Worm (Caenorhabditis elegans): ENCODE measurements around the gene bcat-1.
A peak's percentile ranks its signal among the peaks of the same experiment; 100 is the strongest.

bcat-1 gene

ce11 chrX:12873688-12874364 lies 3.5 kb upstream of the bcat-1 start:
- no peak for TF ChIP-seq ztf-22 (GFP tag; optimal IDR thresholded peaks at IDR 0.05)
- TF ChIP-seq hmg-20 (GFP tag; IDR thresholded peaks at IDR 0.05), result no peak
- TF ChIP-seq tbp1 (GFP tag; optimal IDR thresholded peaks at IDR 0.05), result peak; percentile 1
- peak; percentile 4 for TF ChIP-seq attf-5 (GFP tag; optimal IDR thresholded peaks at IDR 0.05)
- no peak for TF ChIP-seq hsf-1 (GFP tag; IDR thresholded peaks at IDR 0.05)
- no peak for TF ChIP-seq akir-1 (GFP tag; optimal IDR thresholded peaks at IDR 0.05)
- no peak for TF ChIP-seq mel-28 (tag; optimal IDR thresholded peaks at IDR 0.05; ENCODE audit: borderline replicate concordance)
- peak; percentile 72 for TF ChIP-seq nhr-80 (tag; optimal IDR thresholded peaks at IDR 0.05)
- TF ChIP-seq cebp-1 (GFP tag; IDR thresholded peaks at IDR 0.05), result no peak
- TF ChIP-seq cebp-1 (tag; optimal IDR thresholded peaks at IDR 0.05), result peak; percentile 49
- no peak for TF ChIP-seq ztf-6 (GFP tag; IDR thresholded peaks at IDR 0.05)
- TF ChIP-seq zim-3 (tag; optimal IDR thresholded peaks at IDR 0.05), result no peak
- TF ChIP-seq ztf-26 (tag; optimal IDR thresholded peaks at IDR 0.05), result no peak
- TF ChIP-seq nfya-1 (tag; optimal IDR thresholded peaks at IDR 0.05; ENCODE audit: borderline replicate concordance, insufficient read depth), result no peak
- TF ChIP-seq C06A6.2 (GFP tag; conservative IDR thresholded peaks at IDR 0.05), result 0 out of 2 replicates have a peak, but pooled peaks have one; percentile 47
- no peak for TF ChIP-seq nfyb-1 (GFP tag; IDR thresholded peaks at IDR 0.05)
- no peak for TF ChIP-seq pha-4 (tag; optimal IDR thresholded peaks at IDR 0.05)
- peak in 1 of 3 experiments; percentile 25 for TF ChIP-seq lin-35 (GFP tag; optimal IDR thresholded peaks at IDR 0.05)
- TF ChIP-seq xnd-1 (tag; optimal IDR thresholded peaks at IDR 0.05), result no peak

ce11 chrX:12874798-12875342 lies 2.4 kb upstream of the bcat-1 start:
- TF ChIP-seq nhr-80 (tag; optimal IDR thresholded peaks at IDR 0.05) (peak; percentile 53), F55B11.4 (tag; optimal IDR thresholded peaks at IDR 0.05; ENCODE audit: borderline replicate concordance, insufficient read depth) (no peak), let-526 (GFP tag; IDR thresholded peaks at IDR 0.05) (no peak)

- no peak for TF ChIP-seq fkh-3 (tag; optimal IDR thresholded peaks at IDR 0.05)
- TF ChIP-seq ekl-4 (GFP tag; IDR thresholded peaks at IDR 0.05), result 0 out of 2 replicates have a peak, but pooled peaks have one; percentile 11
- TF ChIP-seq cebp-1 (GFP tag; IDR thresholded peaks at IDR 0.05), result peak; percentile 52; the same call in 1 of the 2 replicates
- peak; percentile 60 for TF ChIP-seq cebp-1 (tag; optimal IDR thresholded peaks at IDR 0.05)
These were observed 1.6 kb upstream of the bcat-1 start for ce11 chrX:12875649-12876048.

ce11 chrX:12877930-12878329 lies 650 bp downstream of the bcat-1 start:
- TF ChIP-seq attf-5 (GFP tag; optimal IDR thresholded peaks at IDR 0.05) (no peak), nhr-80 (tag; optimal IDR thresholded peaks at IDR 0.05) (peak; percentile 25), nfyb-1 (GFP tag; IDR thresholded peaks at IDR 0.05) (0 out of 2 replicates have a peak, but pooled peaks have one; percentile 4), chd-7 (tag; optimal IDR thresholded peaks at IDR 0.05) (no peak), F23B12.7 (tag; optimal IDR thresholded peaks at IDR 0.05; ENCODE audit: insufficient read depth) (no peak), C06A6.2 (GFP tag; conservative IDR thresholded peaks at IDR 0.05) (peak; percentile 35; the same call in 1 of the 2 replicates), ztf-22 (GFP tag; optimal IDR thresholded peaks at IDR 0.05) (no peak), ztf-26 (tag; optimal IDR thresholded peaks at IDR 0.05) (peak; percentile 23), zim-3 (tag; optimal IDR thresholded peaks at IDR 0.05) (no peak), B0336.3 (GFP tag; IDR thresholded peaks at IDR 0.05) (no peak), lir-1 (GFP tag; conservative IDR thresholded peaks at IDR 0.05) (no peak), F39B2.1 (GFP tag; IDR thresholded peaks at IDR 0.05) (no peak)

ce11 chrX:12881174-12881573 lies 3.9 kb downstream of the bcat-1 start:
- TF ChIP-seq mcd-1 (GFP tag; IDR thresholded peaks at IDR 0.05) (no peak), ztf-18 (tag; optimal IDR thresholded peaks at IDR 0.05) (no peak), zim-3 (tag; optimal IDR thresholded peaks at IDR 0.05) (no peak)

Measured in whole organism, young adult.